Worm (Caenorhabditis elegans) whole organism, late embryonic: ENCODE measurements around the gene F54C9.11.

Source experiments
- K02D7.2 ChIP-seq: sonication (generic microtip); optimal IDR thresholded peaks from 2 replicates; lab custom pipeline; 2017; ENCODE audit warnings: mild to moderate bottlenecking, missing genetic modification characterization, missing compliant biosample characterization
- ceh-19 ChIP-seq: fragments of 200-800 bp; sonication (Bioruptor generic); optimal IDR thresholded peaks from 2 replicates; lab custom pipeline; 2018; ENCODE audit warnings: mild to moderate bottlenecking, missing genetic modification characterization, missing compliant biosample characterization
- fkh-10 ChIP-seq: fragments of 150-350 bp; optimal IDR thresholded peaks from 2 replicates; lab custom pipeline; 2014; ENCODE audit warnings: missing biosample characterization, missing genetic modification reagents, missing genetic modification characterization
- ref-2 ChIP-seq: sonication (generic microtip); optimal IDR thresholded peaks from 2 replicates; lab custom pipeline; 2016; ENCODE audit warnings: missing genetic modification characterization, missing compliant biosample characterization
- unc-86 ChIP-seq: sonication (generic microtip); optimal IDR thresholded peaks from 2 replicates; lab custom pipeline; 2016; ENCODE audit warnings: missing genetic modification characterization, missing compliant biosample characterization

- TF ChIP-seq fkh-10 (GFP tag; lab: Kevin White, UChicago) (no peak), K02D7.2 (tag; lab: Kevin White, UChicago) (no peak), ceh-19 (GFP tag; lab: Kevin White, UChicago) (no peak), unc-86 (tag; lab: Kevin White, UChicago) (no peak), ref-2 (no peak)
Measured at ce11 chrII:8556166-8556565, 28.7 kb downstream of the F54C9.11 start, which contains the start of gene glb-27.
